Worm (Caenorhabditis elegans) whole organism, L4 larva: ENCODE measurements around the gene bus-8A.

Experiments
- ZK337.2 ChIP-seq: fragments of 200-800 bp; sonication (Bioruptor generic); IDR thresholded peaks from 2 replicates; pipeline ENCODE4 v1.3.6; 2022; ENCODE audit warnings: missing genetic modification reagents, missing genetic modification characterization, missing compliant biosample characterization
- ZK546.5 ChIP-seq, 2 experiments: sonication (generic microtip); optimal IDR thresholded peaks; 2 replicates each; lab custom pipeline; 2017; ENCODE audit warnings: missing biosample characterization in 2 of 2, missing genetic modification characterization in 2 of 2
- attf-4 ChIP-seq: sonication (generic microtip); optimal IDR thresholded peaks from 3 replicates; lab custom pipeline; 2017; ENCODE audit warnings: missing biosample characterization, missing genetic modification characterization
- gei-8 ChIP-seq: fragments of 200-800 bp; sonication (Bioruptor generic); optimal IDR thresholded peaks from 2 replicates; lab custom pipeline; 2018; ENCODE audit warnings: mild to moderate bottlenecking, missing genetic modification characterization, missing compliant biosample characterization
- nhr-237 ChIP-seq: sonication (generic microtip); optimal IDR thresholded peaks from 2 replicates; lab custom pipeline; 2017; ENCODE audit warnings: missing biosample characterization, missing genetic modification characterization
- nhr-25 ChIP-seq: sonication (generic microtip); optimal IDR thresholded peaks from 2 replicates; lab custom pipeline; 2017; ENCODE audit warnings: missing genetic modification characterization, mild to moderate bottlenecking, missing compliant biosample characterization, antibody characterized with exemption, moderate library complexity, borderline replicate concordance; ENCODE audit not compliant: insufficient read depth
- skn-1 ChIP-seq: fragments of 150-350 bp; optimal IDR thresholded peaks from 2 replicates; lab custom pipeline; 2014; ENCODE audit warnings: missing biosample characterization, missing genetic modification characterization
- vab-7 ChIP-seq: fragments of 200-800 bp; sonication (Bioruptor generic); IDR thresholded peaks from 2 replicates; pipeline ENCODE4 v1.3.6; 2022; ENCODE audit warnings: missing genetic modification reagents, missing genetic modification characterization, missing compliant biosample characterization

ce11 chrX:5467308-5467707 is 25.4 kb upstream of the bus-8A start:
- TF ChIP-seq attf-4 (no peak), vab-7 (GFP tag; lab: Robert Waterston, UW) (no peak), nhr-237 (no peak), ZK337.2 (GFP tag; lab: Robert Waterston, UW) (no peak), gei-8 (no peak), ZK546.5 (tag; optimal IDR thresholded peaks at IDR 0.05; lab: Kevin White, UChicago) (no peak), skn-1 (tag; lab: Kevin White, UChicago) (no peak), nhr-25 (no peak)
